1 worm cellular context compared by ENCODE assay signal in the genomic region with DNA sequence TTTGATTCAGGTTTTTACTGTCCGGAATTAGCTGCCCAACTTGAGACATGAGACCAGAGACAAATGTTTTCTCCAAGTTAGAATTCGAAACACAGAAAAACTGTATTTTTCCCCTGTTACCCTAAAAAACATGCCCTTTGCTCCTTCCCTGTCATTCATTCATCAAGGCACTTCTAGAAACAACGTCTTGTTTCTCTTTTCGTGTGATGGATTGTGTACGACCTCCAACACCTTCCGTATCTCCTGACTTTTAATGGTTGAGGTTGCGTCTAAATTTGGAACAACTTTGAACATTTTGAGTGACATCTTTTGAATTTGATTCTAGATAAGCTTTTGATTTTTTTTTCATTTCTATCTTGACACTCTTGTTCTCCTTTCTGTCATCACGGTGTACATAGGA.
TF ChIP-seq lines count a peak whose summit lies in the region.

No protein-coding gene starts in this region.

TF ChIP-seq in whole organism, L1 larva, 84 proteins besides CTCF, POLR2A, EP300 and RAD21 (continued from another document):
- TF ChIP-seq egl-13 (tag; optimal IDR thresholded peaks at IDR 0.05; lab: Kevin White, UChicago), result no peak
- no peak for TF ChIP-seq hpl-2 (GFP tag; optimal IDR thresholded peaks at IDR 0.05; lab: Kevin White, UChicago)
- no peak for TF ChIP-seq sox-4 (tag; optimal IDR thresholded peaks at IDR 0.05; lab: Kevin White, UChicago)
- peak; percentile 62 for TF ChIP-seq lin-14 (GFP tag; optimal IDR thresholded peaks at IDR 0.05; lab: Kevin White, UChicago)
TF ChIP-seq in whole organism, L1 larva: peak in this region for 7.
